Worm (Caenorhabditis elegans): ENCODE data around the gene H03G16.1.

Gene H03G16.1

ce11 chrX:15039696-15040212 lies 13.9 kb upstream of the H03G16.1 start:
- TF ChIP-seq fax-1 (tag; optimal IDR thresholded peaks at IDR 0.05) (no peak), madf-2 (tag; optimal IDR thresholded peaks at IDR 0.05) (no peak), pat-9 (tag; optimal IDR thresholded peaks at IDR 0.05) (no peak), mec-3 (tag; optimal IDR thresholded peaks at IDR 0.05; ENCODE audit: borderline replicate concordance) (no peak), F13H6.1 (tag; optimal IDR thresholded peaks at IDR 0.05) (no peak), lin-11 (tag; optimal IDR thresholded peaks at IDR 0.05) (no peak), K02D7.2 (tag; optimal IDR thresholded peaks at IDR 0.05) (no peak), pros-1 (tag; optimal IDR thresholded peaks at IDR 0.05) (no peak)

DNA sequence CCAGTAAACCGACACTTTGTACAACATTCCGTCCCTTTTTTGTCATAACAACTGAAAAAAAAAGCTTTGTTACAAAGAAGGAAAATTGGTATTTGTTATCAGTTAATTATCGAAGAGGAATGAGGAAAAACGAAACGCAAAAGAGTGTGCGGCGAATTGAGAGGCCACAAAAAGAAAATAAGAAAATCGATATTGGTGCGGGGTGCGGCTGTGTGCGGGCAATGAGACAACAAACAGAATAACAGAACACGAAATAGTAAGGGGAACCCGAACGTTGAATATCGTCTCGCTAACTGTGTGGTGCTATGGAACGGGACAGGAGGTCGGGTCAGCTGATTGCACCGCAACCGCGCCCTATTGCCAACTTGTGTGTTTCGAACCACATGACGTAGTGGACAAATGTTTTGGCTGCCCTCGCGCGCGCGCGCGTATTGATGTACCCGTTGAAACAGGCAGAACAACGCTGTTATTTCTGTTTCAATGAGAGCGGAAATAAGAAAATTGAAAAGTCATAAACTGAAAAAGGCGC lies 13.1 kb upstream of the H03G16.1 start, which contains the start of gene C18B12.4:
Gene C18B12.4, minus strand, starts transcription at position 51 of the 529 bp plus-strand sequence.
- TF ChIP-seq hlh-8 (tag; optimal IDR thresholded peaks at IDR 0.05): peak; percentile 49
- TF ChIP-seq eyg-1 (tag; optimal IDR thresholded peaks at IDR 0.05): peak; percentile 19
- peak; percentile 83 for TF ChIP-seq ceh-18 (tag; optimal IDR thresholded peaks at IDR 0.05)
- TF ChIP-seq lin-11 (tag; optimal IDR thresholded peaks at IDR 0.05): no peak
- TF ChIP-seq fkh-10 (GFP tag; optimal IDR thresholded peaks at IDR 0.05): no peak
- no peak for TF ChIP-seq hlh-13 (GFP tag; optimal IDR thresholded peaks at IDR 0.05)
- TF ChIP-seq fkh-6 (tag; optimal IDR thresholded peaks at IDR 0.05): no peak
- TF ChIP-seq ceh-14 (tag; optimal IDR thresholded peaks at IDR 0.05): peak; percentile 33
- peak; percentile 88 for TF ChIP-seq sdc-2 (tag; optimal IDR thresholded peaks at IDR 0.05)
- TF ChIP-seq pqm-1 (tag; optimal IDR thresholded peaks at IDR 0.05): no peak
- TF ChIP-seq ceh-19 (GFP tag; optimal IDR thresholded peaks at IDR 0.05): peak; percentile 3
- TF ChIP-seq sox-4 (tag; optimal IDR thresholded peaks at IDR 0.05): no peak
- no peak for TF ChIP-seq mec-3 (tag; optimal IDR thresholded peaks at IDR 0.05; ENCODE audit: borderline replicate concordance)
- TF ChIP-seq tbx-7 (tag; optimal IDR thresholded peaks at IDR 0.05): no peak
- peak; percentile 68 for TF ChIP-seq tbx-2 (tag; optimal IDR thresholded peaks at IDR 0.05)
- TF ChIP-seq ets-4 (tag; optimal IDR thresholded peaks at IDR 0.05): peak; percentile 36
- TF ChIP-seq pat-9 (tag; optimal IDR thresholded peaks at IDR 0.05): peak; percentile 57
- no peak for TF ChIP-seq T23F11.4 (GFP tag; optimal IDR thresholded peaks at IDR 0.05)
- TF ChIP-seq ceh-9 (tag; optimal IDR thresholded peaks at IDR 0.05): no peak
- no peak for TF ChIP-seq zip-5 (tag; optimal IDR thresholded peaks at IDR 0.05)
- TF ChIP-seq F13H6.1 (tag; optimal IDR thresholded peaks at IDR 0.05): peak; percentile 30
- TF ChIP-seq gmeb-2 (tag; optimal IDR thresholded peaks at IDR 0.05): no peak
- TF ChIP-seq ceh-6 (GFP tag; optimal IDR thresholded peaks at IDR 0.05): no peak
- TF ChIP-seq ref-2 (tag; optimal IDR thresholded peaks at IDR 0.05): peak; percentile 76
- TF ChIP-seq ceh-24 (tag; optimal IDR thresholded peaks at IDR 0.05): no peak
- TF ChIP-seq unc-3 (GFP tag; conservative IDR thresholded peaks at IDR 0.05): no peak
- no peak for TF ChIP-seq unc-3 (tag; optimal IDR thresholded peaks at IDR 0.05)
- TF ChIP-seq sox-2 (GFP tag; IDR thresholded peaks at IDR 0.05): peak; percentile 6; the same call in 1 of the 2 replicates
- TF ChIP-seq unc-42 (tag; optimal IDR thresholded peaks at IDR 0.05): no peak
- peak; percentile 72 for TF ChIP-seq nfya-1 (tag; optimal IDR thresholded peaks at IDR 0.05)
- peak; percentile 50 for TF ChIP-seq ceh-48 (tag; optimal IDR thresholded peaks at IDR 0.05)
- peak; percentile 78 for TF ChIP-seq ceh-34 (tag; optimal IDR thresholded peaks at IDR 0.05)
- TF ChIP-seq hlh-15 (tag; optimal IDR thresholded peaks at IDR 0.05): no peak
- TF ChIP-seq madf-2 (tag; optimal IDR thresholded peaks at IDR 0.05): no peak
- TF ChIP-seq ztf-16 (tag; optimal IDR thresholded peaks at IDR 0.05): peak; percentile 9
- TF ChIP-seq pha-2 (tag; optimal IDR thresholded peaks at IDR 0.05): no peak
- TF ChIP-seq pros-1 (tag; optimal IDR thresholded peaks at IDR 0.05): peak; percentile 71
- no peak for TF ChIP-seq ttx-3 (tag; optimal IDR thresholded peaks at IDR 0.05)
- no peak for TF ChIP-seq hlh-6 (tag; optimal IDR thresholded peaks at IDR 0.05)
- no peak for TF ChIP-seq npax-4 (tag; optimal IDR thresholded peaks at IDR 0.05)
- no peak for TF ChIP-seq ahr-1 (tag; optimal IDR thresholded peaks at IDR 0.05)
- peak; percentile 80 for TF ChIP-seq unc-55 (GFP tag; optimal IDR thresholded peaks at IDR 0.05)
- TF ChIP-seq Y22D7AL.16 (tag; optimal IDR thresholded peaks at IDR 0.05): no peak
- no peak for TF ChIP-seq pax-1 (tag; optimal IDR thresholded peaks at IDR 0.05)
- no peak for TF ChIP-seq fax-1 (tag; optimal IDR thresholded peaks at IDR 0.05)
- peak; percentile 6 for TF ChIP-seq C08G9.2 (tag; optimal IDR thresholded peaks at IDR 0.05)
- no peak for TF ChIP-seq dmd-4 (tag; optimal IDR thresholded peaks at IDR 0.05; ENCODE audit: borderline replicate concordance)
- no peak for TF ChIP-seq C38D4.7 (GFP tag; optimal IDR thresholded peaks at IDR 0.05)
- TF ChIP-seq K02D7.2 (tag; optimal IDR thresholded peaks at IDR 0.05): no peak

All from whole organism, late embryonic.